Worm (Caenorhabditis elegans) whole organism, late embryonic: ENCODE results near the gene fbxa-19.

Experiments used
- C38D4.7 ChIP-seq: fragments of 200-800 bp; sonication (Bioruptor generic); optimal IDR thresholded peaks from 2 replicates; lab custom pipeline; 2018; ENCODE audit warnings: mild to moderate bottlenecking, missing genetic modification characterization, moderate library complexity, missing compliant biosample characterization
- F13H6.1 ChIP-seq: sonication (generic microtip); optimal IDR thresholded peaks from 2 replicates; lab custom pipeline; 2016; ENCODE audit warnings: missing genetic modification characterization, missing compliant biosample characterization
- Y22D7AL.16 ChIP-seq: sonication (generic microtip); optimal IDR thresholded peaks from 2 replicates; lab custom pipeline; 2016; ENCODE audit warnings: missing genetic modification characterization, missing compliant biosample characterization
- ama-1 ChIP-seq: fragments of 150-350 bp; optimal IDR thresholded peaks from 2 replicates; lab custom pipeline; 2014
- ceh-14 ChIP-seq: sonication (generic microtip); optimal IDR thresholded peaks from 2 replicates; lab custom pipeline; 2016; ENCODE audit warnings: missing genotype, missing genetic modification characterization, missing compliant biosample characterization
- ceh-18 ChIP-seq: sonication (generic microtip); optimal IDR thresholded peaks from 2 replicates; lab custom pipeline; 2016; ENCODE audit warnings: missing genetic modification characterization, missing compliant biosample characterization
- ceh-22 ChIP-seq: sonication (generic microtip); optimal IDR thresholded peaks from 2 replicates; lab custom pipeline; 2017; ENCODE audit warnings: missing biosample characterization, missing genetic modification characterization
- ceh-24 ChIP-seq: sonication (generic microtip); optimal IDR thresholded peaks from 2 replicates; lab custom pipeline; 2016; ENCODE audit warnings: mild to moderate bottlenecking, missing genetic modification characterization, missing compliant biosample characterization
- ceh-30 ChIP-seq: fragments of 150-350 bp; optimal IDR thresholded peaks from 2 replicates; lab custom pipeline; 2014; ENCODE audit warnings: missing biosample characterization, missing genetic modification characterization
- ceh-31 ChIP-seq: sonication (generic microtip); optimal IDR thresholded peaks from 2 replicates; lab custom pipeline; 2016; ENCODE audit warnings: missing genetic modification characterization, missing compliant biosample characterization
- ceh-48 ChIP-seq: sonication (generic microtip); optimal IDR thresholded peaks from 2 replicates; lab custom pipeline; 2016; ENCODE audit warnings: missing genetic modification characterization, inconsistent platforms, missing compliant biosample characterization
- che-1 ChIP-seq: sonication (generic microtip); optimal IDR thresholded peaks from 2 replicates; lab custom pipeline; 2016; ENCODE audit warnings: mild to moderate bottlenecking, missing genetic modification characterization, missing compliant biosample characterization
- elt-2 ChIP-seq: sonication (generic microtip); optimal IDR thresholded peaks from 2 replicates; lab custom pipeline; 2016; ENCODE audit warnings: missing genetic modification reagents, missing genetic modification characterization, missing compliant biosample characterization
- elt-4 ChIP-seq: sonication (generic microtip); optimal IDR thresholded peaks from 2 replicates; lab custom pipeline; 2016; ENCODE audit warnings: missing genetic modification characterization, missing compliant biosample characterization
- eyg-1 ChIP-seq: sonication (generic microtip); optimal IDR thresholded peaks from 2 replicates; lab custom pipeline; 2016; ENCODE audit warnings: missing genotype, missing genetic modification characterization, missing compliant biosample characterization
- gmeb-2 ChIP-seq: sonication (generic microtip); optimal IDR thresholded peaks from 2 replicates; lab custom pipeline; 2016; ENCODE audit warnings: missing genetic modification characterization, inconsistent platforms, missing compliant biosample characterization
- hlh-13 ChIP-seq: fragments of 200-800 bp; sonication (Bioruptor generic); optimal IDR thresholded peaks from 2 replicates; lab custom pipeline; 2018; ENCODE audit warnings: mild to moderate bottlenecking, missing genetic modification characterization, missing compliant biosample characterization
- hlh-15 ChIP-seq: sonication (generic microtip); optimal IDR thresholded peaks from 2 replicates; lab custom pipeline; 2016; ENCODE audit warnings: missing genetic modification characterization, missing compliant biosample characterization
- hlh-30 ChIP-seq: sonication (generic microtip); optimal IDR thresholded peaks from 2 replicates; lab custom pipeline; 2017; ENCODE audit warnings: antibody characterized with exemption, missing genetic modification characterization, missing compliant biosample characterization; ENCODE audit not compliant: insufficient read depth
- hlh-6 ChIP-seq: sonication (generic microtip); optimal IDR thresholded peaks from 2 replicates; lab custom pipeline; 2016; ENCODE audit warnings: missing genotype, missing genetic modification characterization, missing compliant biosample characterization
- hlh-8 ChIP-seq: sonication (generic microtip); optimal IDR thresholded peaks from 2 replicates; lab custom pipeline; 2016; ENCODE audit warnings: missing genotype, missing genetic modification characterization, missing compliant biosample characterization
- lin-11 ChIP-seq: fragments of 200-800 bp; sonication (Bioruptor generic); optimal IDR thresholded peaks from 2 replicates; lab custom pipeline; 2018; ENCODE audit warnings: mild to moderate bottlenecking, missing genetic modification characterization, missing compliant biosample characterization
- madf-2 ChIP-seq: sonication (generic microtip); optimal IDR thresholded peaks from 2 replicates; lab custom pipeline; 2017; ENCODE audit warnings: missing genetic modification characterization, missing compliant biosample characterization
- mec-3 ChIP-seq: sonication (generic microtip); optimal IDR thresholded peaks from 2 replicates; lab custom pipeline; 2016; ENCODE audit warnings: borderline replicate concordance, missing genetic modification characterization, missing compliant biosample characterization
- nhr-11 ChIP-seq: fragments of 150-350 bp; optimal IDR thresholded peaks from 2 replicates; lab custom pipeline; 2014; ENCODE audit warnings: missing biosample characterization, missing genetic modification characterization
- pag-3 ChIP-seq: sonication (generic microtip); optimal IDR thresholded peaks from 2 replicates; lab custom pipeline; 2016; ENCODE audit warnings: missing compliant biosample characterization, missing genetic modification characterization, borderline replicate concordance
- pat-9 ChIP-seq: fragments of 200-800 bp; sonication (Bioruptor generic); optimal IDR thresholded peaks from 2 replicates; lab custom pipeline; 2018; ENCODE audit warnings: mild to moderate bottlenecking, missing genetic modification characterization, moderate library complexity, missing compliant biosample characterization
- pax-1 ChIP-seq: fragments of 150-350 bp; optimal IDR thresholded peaks from 2 replicates; lab custom pipeline; 2014; ENCODE audit warnings: missing biosample characterization, missing genetic modification characterization
- pha-2 ChIP-seq: sonication (generic microtip); optimal IDR thresholded peaks from 2 replicates; lab custom pipeline; 2017; ENCODE audit warnings: mild to moderate bottlenecking, missing genetic modification characterization, missing compliant biosample characterization
- rnt-1 ChIP-seq: sonication (generic microtip); optimal IDR thresholded peaks from 2 replicates; lab custom pipeline; 2016; ENCODE audit warnings: missing genetic modification characterization, missing compliant biosample characterization
- syd-9 ChIP-seq: sonication (generic microtip); optimal IDR thresholded peaks from 2 replicates; lab custom pipeline; 2016; ENCODE audit warnings: mild to moderate bottlenecking, missing genetic modification characterization, moderate library complexity, missing compliant biosample characterization
- tbx-7 ChIP-seq: sonication (generic microtip); optimal IDR thresholded peaks from 2 replicates; lab custom pipeline; 2016; ENCODE audit warnings: missing genotype, missing genetic modification characterization, missing compliant biosample characterization
- ttx-3 ChIP-seq: sonication (generic microtip); optimal IDR thresholded peaks from 2 replicates; lab custom pipeline; 2016; ENCODE audit warnings: missing genetic modification reagents, missing genetic modification characterization, missing compliant biosample characterization
- unc-3 ChIP-seq, 2 experiments: fragments of 200-800 bp in 1 of 2; sonication (Bioruptor generic) in 1 of 2; sonication (generic microtip) in 1 of 2; conservative IDR thresholded peaks in 1 of 2; optimal IDR thresholded peaks in 1 of 2; 2 replicates each; pipeline versions ENCODE4 v1.3.6 to Lab custom; 2016 to 2022; ENCODE audit warnings: missing compliant biosample characterization in 2 of 2, missing genetic modification characterization in 2 of 2, missing genetic modification reagents in 1 of 2
- unc-42 ChIP-seq: sonication (generic microtip); optimal IDR thresholded peaks from 2 replicates; lab custom pipeline; 2016; ENCODE audit warnings: missing genotype, missing genetic modification characterization, missing compliant biosample characterization
- unc-55 ChIP-seq: sonication (generic microtip); optimal IDR thresholded peaks from 2 replicates; lab custom pipeline; 2017; ENCODE audit warnings: missing biosample characterization, missing genetic modification reagents, missing genetic modification characterization
- unc-86 ChIP-seq: sonication (generic microtip); optimal IDR thresholded peaks from 2 replicates; lab custom pipeline; 2016; ENCODE audit warnings: missing genetic modification characterization, missing compliant biosample characterization

fbxa-19 gene

DNA sequence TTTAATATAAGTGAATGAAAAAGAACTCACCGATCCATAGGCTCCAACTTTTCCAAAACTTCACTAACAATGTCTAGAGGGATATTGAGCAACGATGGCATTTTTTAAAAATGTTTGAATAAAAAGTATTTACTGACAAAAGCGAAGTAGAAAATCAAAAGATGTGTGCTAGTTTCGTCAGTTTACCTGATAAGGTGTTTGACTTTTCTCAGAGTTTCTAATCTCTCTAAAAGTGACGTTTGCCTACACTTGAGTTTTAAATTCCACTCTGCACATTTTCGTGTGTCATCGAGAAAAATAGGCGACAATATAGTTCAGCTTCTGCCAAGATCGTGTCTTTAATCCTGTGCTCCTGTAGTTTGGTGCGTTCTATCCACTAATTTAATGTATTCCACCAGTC is 6.4 kb downstream of the fbxa-19 start, which contains the start of gene fbxa-15:
fbxa-15 (minus strand) TSS at position 101 of the 400 bp plus-strand sequence.
- TF ChIP-seq hlh-6 (tag; lab: Kevin White, UChicago), result no peak
- no peak for TF ChIP-seq gmeb-2 (tag; lab: Kevin White, UChicago)
- no peak for TF ChIP-seq nhr-11
- no peak for TF ChIP-seq ceh-22 (tag; lab: Kevin White, UChicago)
- no peak for TF ChIP-seq ceh-24 (tag; lab: Kevin White, UChicago)
- TF ChIP-seq che-1 (tag; lab: Kevin White, UChicago), result no peak
- TF ChIP-seq ceh-31, result no peak
- TF ChIP-seq, all 69 proteins: peak for 0

DNA sequence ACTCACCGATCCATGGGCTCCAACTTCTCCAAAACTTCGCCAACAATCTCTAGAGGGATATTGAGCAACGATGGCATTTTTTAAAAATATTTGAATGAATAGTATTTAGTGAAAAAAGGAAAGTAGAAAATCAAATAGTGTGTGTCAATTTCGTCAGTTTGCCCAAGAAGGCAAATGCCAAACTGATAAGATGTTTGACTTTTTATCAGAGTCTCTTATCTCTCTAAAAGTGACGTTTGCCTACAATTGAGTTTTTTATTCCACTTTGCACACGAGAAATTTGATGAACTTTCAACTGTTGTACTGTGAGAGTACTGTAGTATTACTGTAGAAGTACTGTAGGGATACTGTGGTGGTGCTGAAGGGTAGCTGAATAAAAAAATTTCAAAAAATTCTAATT is 8.4 kb downstream of the fbxa-19 start:
- TF ChIP-seq F13H6.1 (tag; lab: Kevin White, UChicago) (no peak), che-1 (tag; lab: Kevin White, UChicago) (no peak), elt-2 (tag; lab: Kevin White, UChicago) (peak; percentile 91)

DNA sequence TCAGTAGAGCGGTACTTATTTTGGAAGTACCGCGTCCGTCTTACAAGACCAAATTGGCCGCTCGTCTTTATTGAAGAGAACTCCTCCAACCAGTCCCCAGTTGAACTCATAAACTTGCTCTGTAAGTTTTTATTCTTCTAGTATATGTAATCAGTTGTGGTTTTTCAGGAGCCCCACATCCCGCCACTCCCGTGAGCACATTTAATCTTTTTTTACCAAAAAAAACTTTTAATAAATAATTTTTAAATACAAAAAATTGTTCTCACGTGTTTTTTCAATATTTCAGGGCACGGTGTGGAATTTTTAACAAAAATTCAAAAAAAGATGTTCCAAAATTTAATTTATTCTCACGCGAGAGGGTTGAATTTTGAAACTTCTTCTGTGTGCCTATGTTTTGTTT is 9.3 kb downstream of the fbxa-19 start, which contains the start of gene fbxa-14:
fbxa-14 (minus strand) TSS at position 101 of the 400 bp plus-strand sequence.
- TF ChIP-seq unc-55 (GFP tag; lab: Kevin White, UChicago) (no peak), hlh-15 (tag; lab: Kevin White, UChicago) (no peak), pha-2 (tag; lab: Kevin White, UChicago) (no peak), ceh-14 (tag; lab: Kevin White, UChicago) (no peak), gmeb-2 (tag; lab: Kevin White, UChicago) (no peak)

DNA sequence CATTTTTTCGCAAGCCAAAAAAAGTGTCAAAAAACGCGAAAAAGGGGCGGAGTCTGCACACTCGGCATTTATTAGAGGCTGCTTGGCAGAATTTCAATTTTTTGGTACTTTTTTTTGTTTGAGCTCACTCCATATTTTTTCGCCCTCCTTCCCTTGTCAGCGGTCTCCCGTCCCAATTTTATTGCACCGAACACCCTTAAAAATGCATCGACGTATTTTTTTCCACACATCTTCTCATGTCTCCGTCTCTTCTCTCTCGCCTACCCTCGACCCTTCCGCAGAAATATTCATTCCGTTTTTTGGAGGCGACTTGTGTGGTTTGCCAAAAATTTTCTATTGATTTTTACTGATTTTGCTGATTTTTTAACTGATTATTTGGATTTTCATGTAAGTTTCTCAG is 11.3 kb downstream of the fbxa-19 start, which contains the start of gene Y82E9BL.18:
Y82E9BL.18 (plus strand) TSS at position 301 of the 400 bp plus-strand sequence.
- TF ChIP-seq madf-2 (tag; lab: Kevin White, UChicago) (no peak), gmeb-2 (tag; lab: Kevin White, UChicago) (no peak), elt-4 (no peak), ceh-24 (tag; lab: Kevin White, UChicago) (no peak), unc-86 (tag; lab: Kevin White, UChicago) (no peak), ceh-22 (tag; lab: Kevin White, UChicago) (no peak)

DNA sequence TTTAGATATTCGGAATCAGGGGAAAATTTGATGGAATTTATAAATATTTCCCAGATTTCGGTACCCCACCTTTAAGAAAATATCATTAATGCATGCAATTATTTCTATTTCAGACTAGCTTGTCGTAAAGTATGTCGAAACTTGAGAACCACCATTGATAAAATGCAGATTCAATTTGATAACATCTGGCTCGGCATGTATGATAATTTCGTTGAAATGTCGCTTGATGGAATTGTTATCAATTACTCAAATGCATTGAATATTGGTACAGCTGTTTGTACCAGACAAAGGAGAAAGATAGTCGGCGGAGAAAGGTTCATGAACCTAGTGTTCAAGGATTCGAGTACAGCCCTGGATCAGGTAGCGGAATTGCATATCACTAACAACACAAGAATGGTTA is 16.7 kb downstream of the fbxa-19 start, which contains the start of gene Y82E9BL.19:
Y82E9BL.19 (plus strand) TSS at position 123 of the 400 bp plus-strand sequence.
- no peak for TF ChIP-seq tbx-7 (tag; lab: Kevin White, UChicago)

DNA sequence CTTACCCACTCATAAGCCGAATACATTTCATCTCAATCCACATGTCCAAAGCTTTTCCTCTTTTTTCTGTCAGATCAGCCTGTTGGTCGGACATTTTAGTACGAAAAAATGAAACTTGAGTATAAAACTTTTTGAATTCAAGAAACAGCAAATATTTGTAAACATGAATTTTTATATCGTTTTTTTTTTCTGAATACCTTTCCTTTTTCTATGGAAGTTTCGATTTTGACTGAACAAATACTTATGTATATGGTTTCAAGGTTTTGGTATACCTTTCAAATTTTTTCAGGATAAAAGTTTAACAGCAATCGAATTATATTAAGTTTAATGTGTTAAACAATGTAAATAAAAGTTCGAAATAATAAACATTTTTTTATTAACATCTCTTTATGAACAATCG is 25.0 kb downstream of the fbxa-19 start, which contains the start of gene fbxa-5:
fbxa-5 (minus strand) TSS at position 101 of the 400 bp plus-strand sequence.
- TF ChIP-seq C38D4.7, result no peak
- no peak for TF ChIP-seq tbx-7 (tag; lab: Kevin White, UChicago)
- TF ChIP-seq ceh-18 (tag; lab: Kevin White, UChicago), result no peak
- TF ChIP-seq hlh-13 (GFP tag; lab: Kevin White, UChicago), result no peak
- no peak for TF ChIP-seq hlh-8 (tag; lab: Kevin White, UChicago)
- TF ChIP-seq, all 69 proteins: peak for 0

DNA sequence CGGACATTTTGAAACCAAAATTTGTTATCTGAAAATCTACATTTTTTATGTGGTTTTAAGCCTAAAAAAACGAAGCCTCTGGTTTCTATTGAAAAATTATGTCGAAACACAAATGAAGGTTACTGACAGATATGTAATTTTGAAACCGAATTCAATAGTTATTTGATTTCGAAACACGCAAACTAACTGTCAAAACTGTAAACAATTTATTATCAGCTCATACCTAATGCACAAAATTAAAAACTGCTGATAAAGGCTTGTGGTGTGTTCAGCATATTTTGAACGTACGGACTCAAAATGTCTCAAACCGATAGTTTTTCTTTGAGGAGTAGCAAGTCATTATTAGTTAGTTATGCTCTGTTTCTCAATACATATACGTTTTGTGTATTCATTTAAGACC is 27.3 kb downstream of the fbxa-19 start, which contains the start of gene fbxa-26:
fbxa-26 (minus strand) TSS at position 35 of the 400 bp plus-strand sequence.
- TF ChIP-seq eyg-1 (tag; lab: Kevin White, UChicago), result no peak
- no peak for TF ChIP-seq ceh-22 (tag; lab: Kevin White, UChicago)
- TF ChIP-seq ceh-48 (tag; lab: Kevin White, UChicago), result no peak
- TF ChIP-seq rnt-1 (tag; lab: Kevin White, UChicago), result no peak
- no peak for TF ChIP-seq pag-3 (tag; lab: Kevin White, UChicago)
- TF ChIP-seq Y22D7AL.16 (tag; lab: Kevin White, UChicago), result no peak
- TF ChIP-seq ama-1, result no peak
- no peak for TF ChIP-seq ceh-31
- TF ChIP-seq ttx-3 (tag; lab: Kevin White, UChicago), result no peak
- no peak for TF ChIP-seq pat-9 (tag; lab: Kevin White, UChicago)
- no peak for TF ChIP-seq lin-11 (tag; lab: Kevin White, UChicago)
- TF ChIP-seq mec-3 (tag; lab: Kevin White, UChicago), result no peak
- TF ChIP-seq syd-9 (tag; lab: Kevin White, UChicago), result no peak
- no peak for TF ChIP-seq ceh-30 (tag; lab: Kevin White, UChicago)
- TF ChIP-seq hlh-30 (tag; lab: Kevin White, UChicago), result no peak
- TF ChIP-seq unc-55 (GFP tag; lab: Kevin White, UChicago), result no peak
- TF ChIP-seq pax-1 (tag; lab: Kevin White, UChicago), result no peak
- no peak for TF ChIP-seq unc-42 (tag; lab: Kevin White, UChicago)
- no peak for TF ChIP-seq unc-3 (GFP tag; conservative IDR thresholded peaks at IDR 0.05; lab: Robert Waterston, UW)
- TF ChIP-seq unc-3 (tag; optimal IDR thresholded peaks at IDR 0.05; lab: Kevin White, UChicago), result no peak
- TF ChIP-seq hlh-15 (tag; lab: Kevin White, UChicago), result no peak
